Worm (Caenorhabditis elegans): Measurements from ENCODE around the gene K08D9.2.

ce11 chrV:3200323-3200722 is 27.1 kb upstream of the K08D9.2 start, which contains the start of gene K08D9.4:
- TF ChIP-seq attf-5 (GFP tag; optimal IDR thresholded peaks at IDR 0.05) (no peak), nhr-80 (tag; optimal IDR thresholded peaks at IDR 0.05) (no peak), ceh-58 (GFP tag; IDR thresholded peaks at IDR 0.05) (no peak), ceh-79 (tag; optimal IDR thresholded peaks at IDR 0.05) (no peak), rpc-1 (optimal IDR thresholded peaks at IDR 0.05) (no peak), rpc-1 (tag; optimal IDR thresholded peaks at IDR 0.05) (no peak), Y79H2A.3 (GFP tag; conservative IDR thresholded peaks at IDR 0.05) (no peak), die-1 (tag; optimal IDR thresholded peaks at IDR 0.05) (no peak), ztf-28 (GFP tag; IDR thresholded peaks at IDR 0.05) (no peak), nfya-1 (tag; optimal IDR thresholded peaks at IDR 0.05; ENCODE audit: borderline replicate concordance, insufficient read depth) (no peak), T26A5.8 (tag; optimal IDR thresholded peaks at IDR 0.05) (no peak), attf-6 (GFP tag; IDR thresholded peaks at IDR 0.05) (no peak), Y56A3A.18 (GFP tag; IDR thresholded peaks at IDR 0.05) (no peak), athp-1 (tag; optimal IDR thresholded peaks at IDR 0.05) (no peak)

All from whole organism, young adult.